Worm (Caenorhabditis elegans): ENCODE data around the gene srh-98.

srh-98 gene

ce11 chrV:16233624-16234023 lies 1.9 kb downstream of the srh-98 start, which contains the start of gene clec-233:
Gene clec-233, plus strand, starts transcription at chrV:16233924.
- TF ChIP-seq hmbx-1 (tag; optimal IDR thresholded peaks at IDR 0.05), result no peak
- TF ChIP-seq hnd-1 (tag; optimal IDR thresholded peaks at IDR 0.05), result no peak
- TF ChIP-seq ceh-36 (tag; optimal IDR thresholded peaks at IDR 0.05), result no peak
- no peak for TF ChIP-seq tra-4 (tag; optimal IDR thresholded peaks at IDR 0.05)
- no peak for TF ChIP-seq aly-1 (tag; optimal IDR thresholded peaks at IDR 0.05)
- TF ChIP-seq ceh-13 (GFP tag; optimal IDR thresholded peaks at IDR 0.05), result no peak
- no peak for TF ChIP-seq sea-1 (GFP tag; conservative IDR thresholded peaks at IDR 0.05)
- TF ChIP-seq tbx-11 (GFP tag; IDR thresholded peaks at IDR 0.05), result no peak
- no peak for TF ChIP-seq hmg-4 (GFP tag; optimal IDR thresholded peaks at IDR 0.05)
- TF ChIP-seq ets-7 (tag; optimal IDR thresholded peaks at IDR 0.05), result no peak
- no peak for TF ChIP-seq ama-1 (optimal IDR thresholded peaks at IDR 0.05)
- TF ChIP-seq F13C5.2 (tag; optimal IDR thresholded peaks at IDR 0.05), result no peak
- TF ChIP-seq pes-1 (GFP tag; IDR thresholded peaks at IDR 0.05), result no peak
- TF ChIP-seq B0310.2 (tag; optimal IDR thresholded peaks at IDR 0.05), result no peak

ce11 chrV:16232180-16232579 lies 3.4 kb downstream of the srh-98 start, which contains the start of gene gst-22:
Gene gst-22, minus strand, starts transcription at chrV:16232282.
- no peak for TF ChIP-seq flt-1 (GFP tag; IDR thresholded peaks at IDR 0.05)
- no peak for TF ChIP-seq tbx-11 (GFP tag; IDR thresholded peaks at IDR 0.05)
- no peak for TF ChIP-seq ets-7 (tag; optimal IDR thresholded peaks at IDR 0.05)
- no peak for TF ChIP-seq ceh-36 (tag; optimal IDR thresholded peaks at IDR 0.05)
- no peak for TF ChIP-seq hmbx-1 (tag; optimal IDR thresholded peaks at IDR 0.05)
- no peak for TF ChIP-seq B0310.2 (tag; optimal IDR thresholded peaks at IDR 0.05)
- no peak for TF ChIP-seq aly-1 (tag; optimal IDR thresholded peaks at IDR 0.05)
- TF ChIP-seq tra-4 (tag; optimal IDR thresholded peaks at IDR 0.05), result no peak
- TF ChIP-seq pes-1 (GFP tag; IDR thresholded peaks at IDR 0.05), result no peak
- no peak for TF ChIP-seq sea-1 (GFP tag; conservative IDR thresholded peaks at IDR 0.05)

- no peak for TF ChIP-seq ceh-13 (GFP tag; optimal IDR thresholded peaks at IDR 0.05)
- TF ChIP-seq scrt-1 (GFP tag; IDR thresholded peaks at IDR 0.05), result no peak
- no peak for TF ChIP-seq tra-4 (tag; optimal IDR thresholded peaks at IDR 0.05)
- TF ChIP-seq B0310.2 (tag; optimal IDR thresholded peaks at IDR 0.05), result no peak
- TF ChIP-seq tbx-11 (GFP tag; IDR thresholded peaks at IDR 0.05), result no peak
- no peak for TF ChIP-seq tbx-37 (GFP tag; conservative IDR thresholded peaks at IDR 0.05)
- no peak for TF ChIP-seq hmg-4 (GFP tag; optimal IDR thresholded peaks at IDR 0.05)
- TF ChIP-seq F13C5.2 (tag; optimal IDR thresholded peaks at IDR 0.05), result no peak
- TF ChIP-seq hmbx-1 (tag; optimal IDR thresholded peaks at IDR 0.05), result no peak
- TF ChIP-seq ets-7 (tag; optimal IDR thresholded peaks at IDR 0.05), result no peak
- TF ChIP-seq ceh-36 (tag; optimal IDR thresholded peaks at IDR 0.05), result no peak
- no peak for TF ChIP-seq ama-1 (optimal IDR thresholded peaks at IDR 0.05)
- TF ChIP-seq pes-1 (GFP tag; IDR thresholded peaks at IDR 0.05), result no peak
- no peak for TF ChIP-seq flt-1 (GFP tag; IDR thresholded peaks at IDR 0.05)
- TF ChIP-seq aly-1 (tag; optimal IDR thresholded peaks at IDR 0.05), result no peak
- no peak for TF ChIP-seq sea-1 (GFP tag; conservative IDR thresholded peaks at IDR 0.05)
- TF ChIP-seq hnd-1 (tag; optimal IDR thresholded peaks at IDR 0.05), result no peak
Measured at ce11 chrV:16229896-16230295, 5.7 kb downstream of the srh-98 start, which contains the start of the genes F21H7.2 and F21H7.12. Gene F21H7.2, minus strand, starts transcription at chrV:16229996. Gene F21H7.12, plus strand, starts transcription at chrV:16230165.

ce11 chrV:16229439-16229838 lies 6.1 kb downstream of the srh-98 start:
- TF ChIP-seq hnd-1 (tag; optimal IDR thresholded peaks at IDR 0.05) (no peak), B0310.2 (tag; optimal IDR thresholded peaks at IDR 0.05) (no peak), tra-4 (tag; optimal IDR thresholded peaks at IDR 0.05) (no peak), ets-7 (tag; optimal IDR thresholded peaks at IDR 0.05) (no peak), aly-1 (tag; optimal IDR thresholded peaks at IDR 0.05) (no peak), ceh-36 (tag; optimal IDR thresholded peaks at IDR 0.05) (no peak), ama-1 (optimal IDR thresholded peaks at IDR 0.05) (no peak), hmg-4 (GFP tag; optimal IDR thresholded peaks at IDR 0.05) (no peak), scrt-1 (GFP tag; IDR thresholded peaks at IDR 0.05) (no peak), pes-1 (GFP tag; IDR thresholded peaks at IDR 0.05) (no peak), F13C5.2 (tag; optimal IDR thresholded peaks at IDR 0.05) (no peak)

ce11 chrV:16226581-16226980 lies 9.0 kb downstream of the srh-98 start, which contains the start of gene F11A5.13:
Gene F11A5.13, minus strand, starts transcription at chrV:16226681.
- TF ChIP-seq ceh-13 (GFP tag; optimal IDR thresholded peaks at IDR 0.05) (no peak), hmbx-1 (tag; optimal IDR thresholded peaks at IDR 0.05) (no peak), ama-1 (optimal IDR thresholded peaks at IDR 0.05) (no peak), hmg-4 (GFP tag; optimal IDR thresholded peaks at IDR 0.05) (no peak), F13C5.2 (tag; optimal IDR thresholded peaks at IDR 0.05) (no peak), aly-1 (tag; optimal IDR thresholded peaks at IDR 0.05) (no peak), hnd-1 (tag; optimal IDR thresholded peaks at IDR 0.05) (no peak), flt-1 (GFP tag; IDR thresholded peaks at IDR 0.05) (no peak), B0310.2 (tag; optimal IDR thresholded peaks at IDR 0.05) (no peak), pes-1 (GFP tag; IDR thresholded peaks at IDR 0.05) (no peak), tbx-11 (GFP tag; IDR thresholded peaks at IDR 0.05) (no peak), ets-7 (tag; optimal IDR thresholded peaks at IDR 0.05) (no peak), tra-4 (tag; optimal IDR thresholded peaks at IDR 0.05) (no peak)

ce11 chrV:16225524-16226116 lies 9.9 kb downstream of the srh-98 start:
- TF ChIP-seq ceh-36 (tag; optimal IDR thresholded peaks at IDR 0.05) (no peak), ama-1 (optimal IDR thresholded peaks at IDR 0.05) (no peak), hnd-1 (tag; optimal IDR thresholded peaks at IDR 0.05) (no peak), B0310.2 (tag; optimal IDR thresholded peaks at IDR 0.05) (no peak), aly-1 (tag; optimal IDR thresholded peaks at IDR 0.05) (no peak), tbx-11 (GFP tag; IDR thresholded peaks at IDR 0.05) (no peak), flt-1 (GFP tag; IDR thresholded peaks at IDR 0.05) (no peak), F13C5.2 (tag; optimal IDR thresholded peaks at IDR 0.05) (no peak), sea-1 (GFP tag; conservative IDR thresholded peaks at IDR 0.05) (no peak), pes-1 (GFP tag; IDR thresholded peaks at IDR 0.05) (no peak), scrt-1 (GFP tag; IDR thresholded peaks at IDR 0.05) (no peak), hmg-4 (GFP tag; optimal IDR thresholded peaks at IDR 0.05) (no peak), tra-4 (tag; optimal IDR thresholded peaks at IDR 0.05) (no peak), tbx-37 (GFP tag; conservative IDR thresholded peaks at IDR 0.05) (no peak), ets-7 (tag; optimal IDR thresholded peaks at IDR 0.05) (no peak), hmbx-1 (tag; optimal IDR thresholded peaks at IDR 0.05) (no peak), ceh-13 (GFP tag; optimal IDR thresholded peaks at IDR 0.05) (no peak)

- TF ChIP-seq B0310.2 (tag; optimal IDR thresholded peaks at IDR 0.05), result no peak
- TF ChIP-seq ets-7 (tag; optimal IDR thresholded peaks at IDR 0.05), result no peak
- TF ChIP-seq hmbx-1 (tag; optimal IDR thresholded peaks at IDR 0.05), result no peak
- TF ChIP-seq F13C5.2 (tag; optimal IDR thresholded peaks at IDR 0.05), result no peak
- TF ChIP-seq aly-1 (tag; optimal IDR thresholded peaks at IDR 0.05), result no peak
- TF ChIP-seq sea-1 (GFP tag; conservative IDR thresholded peaks at IDR 0.05), result no peak
- TF ChIP-seq tbx-11 (GFP tag; IDR thresholded peaks at IDR 0.05), result no peak
- TF ChIP-seq tbx-37 (GFP tag; conservative IDR thresholded peaks at IDR 0.05), result no peak
- no peak for TF ChIP-seq pes-1 (GFP tag; IDR thresholded peaks at IDR 0.05)
Measured at ce11 chrV:16224027-16224426, 11.5 kb downstream of the srh-98 start, which contains the start of gene stdh-2. Gene stdh-2, plus strand, starts transcription at chrV:16224327.
